Worm (Caenorhabditis elegans): Measurements from ENCODE around the gene T07D1.3.

- no peak for TF ChIP-seq hlh-8 (tag; optimal IDR thresholded peaks at IDR 0.05)
- no peak for TF ChIP-seq nhr-11 (tag; optimal IDR thresholded peaks at IDR 0.05)
- no peak for TF ChIP-seq pqm-1 (tag; optimal IDR thresholded peaks at IDR 0.05)
- TF ChIP-seq ama-1 (optimal IDR thresholded peaks at IDR 0.05), result no peak
- no peak for TF ChIP-seq sox-2 (GFP tag; IDR thresholded peaks at IDR 0.05)
- TF ChIP-seq K02D7.2 (tag; optimal IDR thresholded peaks at IDR 0.05), result no peak
- no peak for TF ChIP-seq elt-4 (tag; optimal IDR thresholded peaks at IDR 0.05)
- no peak for TF ChIP-seq pha-4 (tag; optimal IDR thresholded peaks at IDR 0.05)
- no peak for TF ChIP-seq hlh-13 (GFP tag; optimal IDR thresholded peaks at IDR 0.05)
- TF ChIP-seq unc-55 (GFP tag; optimal IDR thresholded peaks at IDR 0.05), result no peak
- no peak for TF ChIP-seq lin-11 (tag; optimal IDR thresholded peaks at IDR 0.05)
- no peak for TF ChIP-seq rnt-1 (tag; optimal IDR thresholded peaks at IDR 0.05)
- TF ChIP-seq pha-2 (tag; optimal IDR thresholded peaks at IDR 0.05), result no peak
- no peak for TF ChIP-seq nfya-1 (tag; optimal IDR thresholded peaks at IDR 0.05)
Observed at ce11 chrX:2471303-2471702, 28.1 kb upstream of the T07D1.3 start, which contains the start of gene R04B3.1.

Measured in whole organism, late embryonic.